In genomic region chr3R:16811781-16812207, dm6 we compare ENCODE assay signal across 4 fruit fly cellular contexts.
TF ChIP-seq lines count a peak whose summit lies in the region.

No protein-coding gene starts in this region.

- no peak for TF ChIP-seq CTCF in whole organism, embryonic (GFP tag; optimal IDR thresholded peaks at IDR 0.05; lab: Kevin White, UChicago)

TF ChIP-seq in whole organism, embryonic, 481 proteins besides CTCF, POLR2A, EP300 and RAD21 (continues in another document):
- TF ChIP-seq trh (GFP tag; optimal IDR thresholded peaks at IDR 0.05; lab: Kevin White, UChicago) = no peak
- no peak for TF ChIP-seq kay (GFP tag; optimal IDR thresholded peaks at IDR 0.05; lab: Kevin White, UChicago)
- TF ChIP-seq zen2 (GFP tag; IDR thresholded peaks at IDR 0.05; lab: Robert Waterston, UW; ENCODE audit: partially characterized antibody) = peak; percentile 50; the same call in 1 of the 3 replicates
- TF ChIP-seq CG17359 (tag; optimal IDR thresholded peaks at IDR 0.05; lab: Kevin White, UChicago) = no peak
- TF ChIP-seq CG1024 (GFP tag; IDR thresholded peaks at IDR 0.05; lab: Robert Waterston, UW) = no peak
- TF ChIP-seq vfl (GFP tag; optimal IDR thresholded peaks at IDR 0.05; lab: Kevin White, UChicago) = peak; percentile 49
- TF ChIP-seq danr (GFP tag; IDR thresholded peaks at IDR 0.05; lab: Robert Waterston, UW) = no peak
- no peak for TF ChIP-seq MBD-R2 (GFP tag; IDR thresholded peaks at IDR 0.05; lab: Robert Waterston, UW)
- no peak for TF ChIP-seq Dad (GFP tag; optimal IDR thresholded peaks at IDR 0.05; lab: Kevin White, UChicago)
- TF ChIP-seq CG17802 (tag; optimal IDR thresholded peaks at IDR 0.05; lab: Kevin White, UChicago) = no peak
- no peak for TF ChIP-seq otp (GFP tag; IDR thresholded peaks at IDR 0.05; lab: Robert Waterston, UW)
- peak; percentile 83 for TF ChIP-seq twi (tag; optimal IDR thresholded peaks at IDR 0.05; lab: Kevin White, UChicago)
- no peak for TF ChIP-seq esg (GFP tag; conservative IDR thresholded peaks at IDR 0.05; lab: Robert Waterston, UW)
- peak; percentile 44 for TF ChIP-seq HmgD (GFP tag; optimal IDR thresholded peaks at IDR 0.05; lab: Kevin White, UChicago)
- no peak for TF ChIP-seq exex (tag; optimal IDR thresholded peaks at IDR 0.05; lab: Kevin White, UChicago)
- no peak for TF ChIP-seq Dll (GFP tag; IDR thresholded peaks at IDR 0.05; lab: Robert Waterston, UW; ENCODE audit: partially characterized antibody)
- no peak for TF ChIP-seq Usf (GFP tag; optimal IDR thresholded peaks at IDR 0.05; lab: Kevin White, UChicago)
- no peak for TF ChIP-seq unc-4 (GFP tag; IDR thresholded peaks at IDR 0.05; lab: Robert Waterston, UW; ENCODE audit: partially characterized antibody)
- TF ChIP-seq seq (GFP tag; IDR thresholded peaks at IDR 0.05; lab: Robert Waterston, UW) = peak; percentile 94
- TF ChIP-seq D19A (tag; optimal IDR thresholded peaks at IDR 0.05; lab: Kevin White, UChicago) = no peak
- no peak for TF ChIP-seq hkb (optimal IDR thresholded peaks at IDR 0.05; lab: Kevin White, UChicago)
- 0 out of 2 replicates have a peak, but pooled peaks have one; percentile 27 for TF ChIP-seq hkb (GFP tag; IDR thresholded peaks at IDR 0.05; lab: Robert Waterston, UW)
- peak; percentile 70 for TF ChIP-seq zen (tag; optimal IDR thresholded peaks at IDR 0.05; lab: Kevin White, UChicago)

TF ChIP-seq in whole organism, prepupa, 60 proteins besides CTCF, POLR2A, EP300 and RAD21:
- TF ChIP-seq CG31627 (GFP tag; optimal IDR thresholded peaks at IDR 0.05; lab: Kevin White, UChicago) = no peak
- peak; percentile 17 for TF ChIP-seq CG3919 (GFP tag; optimal IDR thresholded peaks at IDR 0.05; lab: Kevin White, UChicago)
- TF ChIP-seq dsx (GFP tag; optimal IDR thresholded peaks at IDR 0.05; lab: Kevin White, UChicago; ENCODE audit: poor library complexity, severe bottlenecking) = peak; percentile 67
- peak; percentile 48 for TF ChIP-seq CG1621 (tag; optimal IDR thresholded peaks at IDR 0.05; lab: Kevin White, UChicago)
- no peak for TF ChIP-seq Hr4 (GFP tag; optimal IDR thresholded peaks at IDR 0.05; lab: Kevin White, UChicago)

TF ChIP-seq in whole organism, pupa, 21 proteins besides CTCF, POLR2A, EP300 and RAD21:
- no peak for TF ChIP-seq rn (GFP tag; IDR thresholded peaks at IDR 0.05; lab: Robert Waterston, UW)
- TF ChIP-seq CG14655 (GFP tag; optimal IDR thresholded peaks at IDR 0.05; lab: Kevin White, UChicago) = no peak
- TF ChIP-seq CG10348 (GFP tag; IDR thresholded peaks at IDR 0.05; lab: Robert Waterston, UW) = no peak
- TF ChIP-seq Snoo (tag; optimal IDR thresholded peaks at IDR 0.05; lab: Kevin White, UChicago) = no peak
- TF ChIP-seq CG15710 (tag; optimal IDR thresholded peaks at IDR 0.05; lab: Kevin White, UChicago) = no peak
- TF ChIP-seq Ets98B (GFP tag; IDR thresholded peaks at IDR 0.05; lab: Robert Waterston, UW) = no peak
- no peak for TF ChIP-seq gl (tag; optimal IDR thresholded peaks at IDR 0.05; lab: Kevin White, UChicago)
- TF ChIP-seq fd96Ca (GFP tag; IDR thresholded peaks at IDR 0.05; lab: Robert Waterston, UW) = peak; percentile 57; the same call in 2 of the 3 replicates

TF ChIP-seq in whole organism, wandering third instar larva, 38 proteins besides CTCF, POLR2A, EP300 and RAD21:
- TF ChIP-seq Dif (GFP tag; optimal IDR thresholded peaks at IDR 0.05; lab: Kevin White, UChicago; ENCODE audit: partially characterized antibody) (peak; percentile 49), Vsx2 (GFP tag; optimal IDR thresholded peaks at IDR 0.05; lab: Kevin White, UChicago; ENCODE audit: partially characterized antibody) (peak; percentile 41), Dfd (GFP tag; optimal IDR thresholded peaks at IDR 0.05; lab: Kevin White, UChicago) (no peak), dl (GFP tag; optimal IDR thresholded peaks at IDR 0.05; lab: Kevin White, UChicago; ENCODE audit: insufficient read depth in 1 of 2, partially characterized antibody in 2 of 2) (peak in 1 of 2 experiments; percentile 45), Hnf4 (GFP tag; optimal IDR thresholded peaks at IDR 0.05; lab: Kevin White, UChicago) (no peak)
TF ChIP-seq in whole organism, wandering third instar larva: peak in this region for 3.
